Worm (Caenorhabditis elegans) whole organism, L3 larva: Measurements from ENCODE around the gene alh-10.

Experiments used
- R02D3.7 ChIP-seq: fragments of 150-350 bp; optimal IDR thresholded peaks from 2 replicates; lab custom pipeline; 2014; ENCODE audit warnings: missing biosample characterization, missing genetic modification characterization
- ZK546.5 ChIP-seq: sonication (generic microtip); optimal IDR thresholded peaks from 2 replicates; lab custom pipeline; 2017; ENCODE audit warnings: missing biosample characterization, missing genetic modification characterization
- aly-2 ChIP-seq: fragments of 150-350 bp; optimal IDR thresholded peaks from 2 replicates; lab custom pipeline; 2014; ENCODE audit warnings: missing biosample characterization, missing genetic modification characterization
- ceh-28 ChIP-seq: fragments of 150-350 bp; optimal IDR thresholded peaks from 2 replicates; lab custom pipeline; 2014; ENCODE audit warnings: missing biosample characterization, missing genetic modification reagents, missing genetic modification characterization
- ceh-82 ChIP-seq: fragments of 150-350 bp; optimal IDR thresholded peaks from 2 replicates; lab custom pipeline; 2014; ENCODE audit warnings: missing biosample characterization, missing genetic modification characterization
- ceh-9 ChIP-seq: sonication (generic microtip); optimal IDR thresholded peaks from 2 replicates; lab custom pipeline; 2018; ENCODE audit warnings: missing biosample characterization, missing genetic modification characterization
- egl-27 ChIP-seq: sonication (generic microtip); optimal IDR thresholded peaks from 4 replicates; lab custom pipeline; 2017; ENCODE audit warnings: missing biosample characterization, missing genetic modification reagents, missing genetic modification characterization
- egl-5 ChIP-seq: fragments of 150-350 bp; optimal IDR thresholded peaks from 2 replicates; lab custom pipeline; 2017; ENCODE audit warnings: missing biosample characterization, missing genetic modification reagents, missing genetic modification characterization, inconsistent platforms
- elt-1 ChIP-seq: fragments of 150-350 bp; optimal IDR thresholded peaks from 2 replicates; lab custom pipeline; 2014; ENCODE audit warnings: missing biosample characterization, missing genetic modification characterization
- elt-2 ChIP-seq: sonication (generic microtip); optimal IDR thresholded peaks from 2 replicates; lab custom pipeline; 2016; ENCODE audit warnings: missing genetic modification reagents, mild to moderate bottlenecking, missing genetic modification characterization, missing compliant biosample characterization
- elt-3 ChIP-seq, 3 experiments: fragments of 150-350 bp in 1 of 3; sonication (generic microtip) in 2 of 3; optimal IDR thresholded peaks; 2 replicates in 2 of 3; 4 replicates in 1 of 3; lab custom pipeline; 2014 to 2017; ENCODE audit warnings: missing biosample characterization in 3 of 3, missing genetic modification characterization in 3 of 3
- eor-1 ChIP-seq, 2 experiments: fragments of 150-350 bp; optimal IDR thresholded peaks; 2 replicates each; lab custom pipeline; 2014 to 2018; ENCODE audit warnings: missing biosample characterization in 2 of 2, missing genetic modification characterization in 2 of 2
- fkh-10 ChIP-seq: sonication (generic microtip); optimal IDR thresholded peaks from 2 replicates; lab custom pipeline; 2017; ENCODE audit warnings: missing biosample characterization, missing genetic modification reagents, missing genetic modification characterization
- fkh-2 ChIP-seq: fragments of 150-350 bp; optimal IDR thresholded peaks from 2 replicates; lab custom pipeline; 2014; ENCODE audit warnings: missing biosample characterization, missing genetic modification reagents, missing genetic modification characterization
- fos-1 ChIP-seq: fragments of 150-350 bp; optimal IDR thresholded peaks from 2 replicates; lab custom pipeline; 2014; ENCODE audit warnings: missing biosample characterization, missing genetic modification characterization
- hmg-11 ChIP-seq: sonication (generic microtip); optimal IDR thresholded peaks from 2 replicates; lab custom pipeline; 2016; ENCODE audit warnings: missing genetic modification characterization, missing compliant biosample characterization
- jun-1 ChIP-seq: fragments of 150-350 bp; optimal IDR thresholded peaks from 2 replicates; lab custom pipeline; 2014; ENCODE audit warnings: missing biosample characterization, missing genetic modification reagents, missing genetic modification characterization
- lin-15B ChIP-seq: fragments of 150-350 bp; optimal IDR thresholded peaks from 2 replicates; lab custom pipeline; 2014; ENCODE audit warnings: missing biosample characterization, missing genetic modification characterization
- lsy-12 ChIP-seq: sonication (generic microtip); optimal IDR thresholded peaks from 2 replicates; lab custom pipeline; 2016; ENCODE audit warnings: mild to moderate bottlenecking, missing genetic modification characterization, missing compliant biosample characterization
- mdl-1 ChIP-seq: fragments of 150-350 bp; optimal IDR thresholded peaks from 2 replicates; lab custom pipeline; 2014; ENCODE audit warnings: missing biosample characterization, missing genetic modification characterization
- nhr-12 ChIP-seq: fragments of 150-350 bp; optimal IDR thresholded peaks from 2 replicates; lab custom pipeline; 2014; ENCODE audit warnings: missing biosample characterization, missing genetic modification characterization
- nhr-23 ChIP-seq: fragments of 150-350 bp; optimal IDR thresholded peaks from 2 replicates; lab custom pipeline; 2014; ENCODE audit warnings: missing biosample characterization, missing genetic modification reagents, missing genetic modification characterization
- nhr-25 ChIP-seq: sonication (generic microtip); optimal IDR thresholded peaks from 2 replicates; lab custom pipeline; 2017; ENCODE audit warnings: missing biosample characterization, missing genetic modification characterization
- nhr-28 ChIP-seq: fragments of 150-350 bp; optimal IDR thresholded peaks from 2 replicates; lab custom pipeline; 2014; ENCODE audit warnings: missing biosample characterization, missing genetic modification characterization
- nhr-43 ChIP-seq: sonication (generic microtip); optimal IDR thresholded peaks from 2 replicates; lab custom pipeline; 2016; ENCODE audit warnings: mild to moderate bottlenecking, missing genetic modification characterization, missing compliant biosample characterization; ENCODE audit not compliant: poor library complexity, severe bottlenecking
- nhr-76 ChIP-seq: fragments of 150-350 bp; sonication (generic microtip); optimal IDR thresholded peaks from 5 replicates; lab custom pipeline; 2014; ENCODE audit warnings: missing biosample characterization, missing genetic modification characterization
- nhr-77 ChIP-seq: fragments of 150-350 bp; optimal IDR thresholded peaks from 2 replicates; lab custom pipeline; 2014; ENCODE audit warnings: missing biosample characterization, missing genetic modification characterization
- pha-4 ChIP-seq: fragments of 150-350 bp; optimal IDR thresholded peaks from 2 replicates; lab custom pipeline; 2014; ENCODE audit warnings: missing biosample characterization, missing genetic modification reagents, missing genetic modification characterization
- pqm-1 ChIP-seq: fragments of 150-350 bp; optimal IDR thresholded peaks from 2 replicates; lab custom pipeline; 2017; ENCODE audit warnings: missing biosample characterization, missing genetic modification characterization, inconsistent platforms
- sea-2 ChIP-seq: fragments of 150-350 bp; sonication (generic microtip); optimal IDR thresholded peaks from 4 replicates; lab custom pipeline; 2014; ENCODE audit warnings: missing biosample characterization, missing genetic modification reagents, missing genetic modification characterization
- skn-1 ChIP-seq: fragments of 150-350 bp; optimal IDR thresholded peaks from 2 replicates; lab custom pipeline; 2014; ENCODE audit warnings: missing biosample characterization, missing genetic modification characterization
- snpc-4 ChIP-seq: fragments of 150-350 bp; optimal IDR thresholded peaks from 2 replicates; lab custom pipeline; 2014; ENCODE audit warnings: missing biosample characterization, missing genetic modification characterization
- tbx-2 ChIP-seq: sonication (generic microtip); optimal IDR thresholded peaks from 2 replicates; lab custom pipeline; 2016; ENCODE audit warnings: mild to moderate bottlenecking, missing genetic modification characterization, missing compliant biosample characterization
- zag-1 ChIP-seq: fragments of 150-350 bp; optimal IDR thresholded peaks from 2 replicates; lab custom pipeline; 2014; ENCODE audit warnings: missing biosample characterization, missing genetic modification characterization
- ztf-11 ChIP-seq: fragments of 150-350 bp; optimal IDR thresholded peaks from 2 replicates; lab custom pipeline; 2014; ENCODE audit warnings: missing biosample characterization, missing genetic modification characterization
- ztf-4 ChIP-seq: fragments of 150-350 bp; optimal IDR thresholded peaks from 2 replicates; lab custom pipeline; 2014; ENCODE audit warnings: missing biosample characterization, missing genetic modification characterization

alh-10 gene

ce11 chrX:7101477-7101876 lies 42.0 kb downstream of the alh-10 start, which contains the start of gene C36B7.3:
TSS of gene C36B7.3 (plus strand) at chrX:7101777.
- TF ChIP-seq nhr-28 (no peak), eor-1 (tag; optimal IDR thresholded peaks at IDR 0.05; lab: Kevin White, UChicago) (no peak), nhr-43 (tag; lab: Kevin White, UChicago) (no peak), aly-2 (no peak), egl-5 (tag; lab: Kevin White, UChicago) (no peak)

ce11 chrX:7100290-7100689 lies 43.2 kb downstream of the alh-10 start, which contains the start of gene C36B7.6:
TSS of gene C36B7.6 (minus strand) at chrX:7100338.
- TF ChIP-seq pha-4 (no peak), nhr-12 (tag; lab: Kevin White, UChicago) (no peak), lin-15B (tag; lab: Kevin White, UChicago) (peak; percentile 49), nhr-28 (no peak), sea-2 (GFP tag; lab: Kevin White, UChicago) (no peak), egl-27 (tag; lab: Kevin White, UChicago) (no peak), R02D3.7 (tag; lab: Kevin White, UChicago) (no peak), skn-1 (tag; lab: Kevin White, UChicago) (no peak), ztf-11 (tag; lab: Kevin White, UChicago) (no peak), fos-1 (tag; lab: Kevin White, UChicago) (no peak), ceh-9 (tag; lab: Kevin White, UChicago) (no peak), mdl-1 (tag; lab: Kevin White, UChicago) (no peak), ceh-82 (no peak), nhr-77 (tag; lab: Kevin White, UChicago) (no peak), egl-5 (tag; lab: Kevin White, UChicago) (no peak), ceh-28 (tag; lab: Kevin White, UChicago) (no peak), hmg-11 (no peak), elt-1 (tag; lab: Kevin White, UChicago) (no peak), ztf-4 (tag; lab: Kevin White, UChicago) (no peak), elt-3 (tag; optimal IDR thresholded peaks at IDR 0.05; lab: Kevin White, UChicago) (no peak), jun-1 (tag; lab: Kevin White, UChicago) (no peak), pqm-1 (tag; lab: Kevin White, UChicago) (peak; percentile 30), fkh-10 (GFP tag; lab: Kevin White, UChicago) (no peak), nhr-76 (tag; lab: Kevin White, UChicago) (no peak), nhr-25 (peak; percentile 52), elt-2 (tag; lab: Kevin White, UChicago) (peak; percentile 36), nhr-23 (tag; lab: Kevin White, UChicago) (peak; percentile 36), lsy-12 (tag; lab: Kevin White, UChicago) (no peak), fkh-2 (no peak), snpc-4 (tag; lab: Kevin White, UChicago) (peak; percentile 17), tbx-2 (tag; lab: Kevin White, UChicago) (no peak), ZK546.5 (no peak)

DNA sequence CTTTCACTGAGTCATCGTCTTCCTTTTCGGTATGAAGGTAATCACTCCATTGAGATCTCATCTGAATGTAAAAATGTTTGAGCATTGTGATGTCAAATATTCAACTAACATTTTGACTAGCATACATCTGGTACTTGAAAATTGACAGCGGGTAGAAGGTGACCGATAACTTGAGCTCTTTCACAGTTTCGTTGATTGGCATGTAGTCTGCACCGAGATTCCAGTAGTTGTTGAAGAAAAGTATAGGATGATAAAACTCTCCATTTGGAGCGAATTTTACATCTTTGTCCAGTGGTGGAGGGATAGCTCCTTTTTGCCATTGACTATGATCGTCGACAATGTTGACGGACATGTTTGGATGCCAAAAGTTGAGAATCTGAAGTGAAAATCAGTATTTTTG lies 44.4 kb downstream of the alh-10 start:
- no peak for TF ChIP-seq snpc-4 (tag; lab: Kevin White, UChicago)
- TF ChIP-seq R02D3.7 (tag; lab: Kevin White, UChicago): no peak
- TF ChIP-seq ceh-82: no peak
- TF ChIP-seq fkh-2: no peak
- TF ChIP-seq, all 47 proteins: peak for 0

ce11 chrX:7096349-7096748 lies 47.1 kb downstream of the alh-10 start, which contains the start of gene C36B7.5:
TSS of gene C36B7.5 (minus strand) at chrX:7096449.
- TF ChIP-seq nhr-43 (tag; lab: Kevin White, UChicago) (no peak), jun-1 (tag; lab: Kevin White, UChicago) (no peak), zag-1 (no peak), nhr-28 (no peak), skn-1 (tag; lab: Kevin White, UChicago) (no peak), ZK546.5 (no peak), nhr-76 (tag; lab: Kevin White, UChicago) (no peak), pha-4 (no peak), eor-1 (tag; optimal IDR thresholded peaks at IDR 0.05; lab: Kevin White, UChicago) (no peak)
